Worm (Caenorhabditis elegans) whole organism, early embryonic: ENCODE results near the gene aakg-2.

Experiments
- B0310.2 ChIP-seq: sonication (generic microtip); optimal IDR thresholded peaks from 2 replicates; lab custom pipeline; 2016; ENCODE audit warnings: mild to moderate bottlenecking, missing genetic modification characterization, missing compliant biosample characterization
- aly-1 ChIP-seq: sonication (generic microtip); optimal IDR thresholded peaks from 2 replicates; lab custom pipeline; 2016; ENCODE audit warnings: missing genetic modification characterization, missing compliant biosample characterization
- ama-1 ChIP-seq: fragments of 150-350 bp; optimal IDR thresholded peaks from 2 replicates; lab custom pipeline; 2014
- ceh-36 ChIP-seq: sonication (generic microtip); optimal IDR thresholded peaks from 2 replicates; lab custom pipeline; 2016; ENCODE audit warnings: missing genetic modification characterization, inconsistent platforms, missing compliant biosample characterization
- hmg-4 ChIP-seq: fragments of 200-800 bp; sonication (Bioruptor generic); optimal IDR thresholded peaks from 2 replicates; lab custom pipeline; 2018; ENCODE audit warnings: mild to moderate bottlenecking, missing genetic modification characterization, missing compliant biosample characterization
- pes-1 ChIP-seq: fragments of 200-800 bp; sonication (Bioruptor generic); IDR thresholded peaks from 2 replicates; pipeline ENCODE4 v1.3.6; 2022; ENCODE audit warnings: missing genetic modification reagents, missing genetic modification characterization, missing compliant biosample characterization
- scrt-1 ChIP-seq: fragments of 200-800 bp; sonication (Bioruptor generic); IDR thresholded peaks from 2 replicates; pipeline ENCODE4 v1.3.6; 2022; ENCODE audit warnings: missing genetic modification characterization, missing compliant biosample characterization
- sea-1 ChIP-seq: fragments of 200-800 bp; sonication (Bioruptor generic); conservative IDR thresholded peaks from 2 replicates; pipeline ENCODE4 v1.3.6; 2022; ENCODE audit warnings: missing genetic modification characterization, missing compliant biosample characterization
- tbx-11 ChIP-seq: fragments of 200-800 bp; sonication (Bioruptor generic); IDR thresholded peaks from 2 replicates; pipeline ENCODE4 v1.3.6; 2022; ENCODE audit warnings: missing genetic modification characterization, missing compliant biosample characterization
- tbx-37 ChIP-seq: fragments of 200-800 bp; sonication (Bioruptor generic); conservative IDR thresholded peaks from 2 replicates; pipeline ENCODE4 v1.3.6; 2022; ENCODE audit warnings: missing genetic modification reagents, missing genetic modification characterization, missing compliant biosample characterization
- tra-4 ChIP-seq: sonication (generic microtip); optimal IDR thresholded peaks from 2 replicates; lab custom pipeline; 2017; ENCODE audit warnings: missing genetic modification characterization, missing compliant biosample characterization

- TF ChIP-seq ama-1 (lab: Kevin White, UChicago) (no peak), tbx-11 (GFP tag; lab: Robert Waterston, UW) (no peak), pes-1 (no peak), scrt-1 (GFP tag; lab: Robert Waterston, UW) (no peak), ceh-36 (tag; lab: Kevin White, UChicago) (no peak), sea-1 (GFP tag; lab: Robert Waterston, UW) (no peak), tra-4 (tag; lab: Kevin White, UChicago) (no peak), aly-1 (tag; lab: Kevin White, UChicago) (no peak), tbx-37 (GFP tag; lab: Robert Waterston, UW) (no peak), hmg-4 (GFP tag; lab: Kevin White, UChicago) (no peak), B0310.2 (tag; lab: Kevin White, UChicago) (no peak)
Observed at ce11 chrX:16868931-16869330, at the start of gene aakg-2.
